Fruit fly (Drosophila melanogaster): ENCODE data around the gene Rsf1.

Gene Rsf1

DNA sequence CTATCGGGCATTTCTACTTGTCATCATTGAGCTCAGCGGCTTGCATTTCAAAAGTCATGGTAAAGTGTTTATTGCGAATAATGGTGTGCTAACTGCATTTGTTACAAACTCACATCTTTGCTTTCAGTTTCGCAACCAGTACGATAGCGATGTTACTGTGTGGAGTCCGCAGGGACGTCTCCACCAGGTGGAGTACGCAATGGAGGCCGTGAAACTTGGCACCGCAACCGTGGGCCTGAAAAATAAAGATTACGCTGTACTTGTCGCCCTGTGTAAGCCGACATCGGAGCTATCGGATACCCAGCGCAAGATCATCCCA is 42.0 kb downstream of the Rsf1 start (continued):
- peak; percentile 5 for TF ChIP-seq nom (GFP tag; optimal IDR thresholded peaks at IDR 0.05)
- TF ChIP-seq her (GFP tag; optimal IDR thresholded peaks at IDR 0.05): no peak
- TF ChIP-seq CG8944 (GFP tag; optimal IDR thresholded peaks at IDR 0.05): no peak
- TF ChIP-seq CG10267 (tag; optimal IDR thresholded peaks at IDR 0.05): no peak
- no peak for TF ChIP-seq CG3726 (GFP tag; IDR thresholded peaks at IDR 0.05)
- peak; percentile 71 for TF ChIP-seq MBD-R2 (GFP tag; IDR thresholded peaks at IDR 0.05)
- no peak for TF ChIP-seq CG10959 (GFP tag; IDR thresholded peaks at IDR 0.05)
- TF ChIP-seq CG10147 (GFP tag; optimal IDR thresholded peaks at IDR 0.05): no peak
- no peak for TF ChIP-seq CG18262 (tag; optimal IDR thresholded peaks at IDR 0.05)
- no peak for TF ChIP-seq CG4424 (GFP tag; optimal IDR thresholded peaks at IDR 0.05)
- 0 out of 2 replicates have a peak, but pooled peaks have one; percentile 3 for TF ChIP-seq sna (GFP tag; IDR thresholded peaks at IDR 0.05; ENCODE audit: partially characterized antibody)
- no peak for TF ChIP-seq Lpt (GFP tag; optimal IDR thresholded peaks at IDR 0.05)
- TF ChIP-seq fu2 (GFP tag; optimal IDR thresholded peaks at IDR 0.05): no peak
- TF ChIP-seq CG17568 (GFP tag; optimal IDR thresholded peaks at IDR 0.05): no peak
- TF ChIP-seq ab (GFP tag; optimal IDR thresholded peaks at IDR 0.05): no peak
- TF ChIP-seq H2.0 (GFP tag; IDR thresholded peaks at IDR 0.05): no peak
- no peak; the same call in 1 of the 2 replicates for TF ChIP-seq ato (GFP tag; IDR thresholded peaks at IDR 0.05; ENCODE audit: partially characterized antibody)
- no peak for TF ChIP-seq Rx (GFP tag; IDR thresholded peaks at IDR 0.05)
- no peak for TF ChIP-seq Jarid2 (GFP tag; optimal IDR thresholded peaks at IDR 0.05)
- TF ChIP-seq lab (GFP tag; optimal IDR thresholded peaks at IDR 0.05): no peak
- no peak for TF ChIP-seq CG15073 (GFP tag; optimal IDR thresholded peaks at IDR 0.05)
- TF ChIP-seq Dek (tag; optimal IDR thresholded peaks at IDR 0.05): no peak
- no peak for TF ChIP-seq hkb (optimal IDR thresholded peaks at IDR 0.05)
- TF ChIP-seq hkb (GFP tag; IDR thresholded peaks at IDR 0.05): no peak
- no peak for TF ChIP-seq Med (GFP tag)
- no peak for TF ChIP-seq gsb (GFP tag; IDR thresholded peaks at IDR 0.05)
- no peak for TF ChIP-seq eve (GFP tag; optimal IDR thresholded peaks at IDR 0.05)
- no peak for TF ChIP-seq Nf-YB (GFP tag; optimal IDR thresholded peaks at IDR 0.05)
- no peak for TF ChIP-seq CG10321 (GFP tag; IDR thresholded peaks at IDR 0.05)
- TF ChIP-seq Atf-2 (GFP tag; optimal IDR thresholded peaks at IDR 0.05): no peak
- TF ChIP-seq hb (GFP tag; IDR thresholded peaks at IDR 0.05; ENCODE audit: partially characterized antibody): peak; percentile 6; the same call in 2 of the 3 replicates
- no peak for TF ChIP-seq Taf1 (GFP tag; IDR thresholded peaks at IDR 0.05)
- TF ChIP-seq Eip74EF (GFP tag; optimal IDR thresholded peaks at IDR 0.05): no peak
- TF ChIP-seq HLH54F (GFP tag; optimal IDR thresholded peaks at IDR 0.05): no peak
- TF ChIP-seq Ada2b (GFP tag; IDR thresholded peaks at IDR 0.05): no peak
- no peak for TF ChIP-seq CG12942 (GFP tag; optimal IDR thresholded peaks at IDR 0.05)
- TF ChIP-seq CG5953 (GFP tag; IDR thresholded peaks at IDR 0.05): no peak
- TF ChIP-seq Drgx (GFP tag; IDR thresholded peaks at IDR 0.05): no peak
- TF ChIP-seq jing (GFP tag; optimal IDR thresholded peaks at IDR 0.05): no peak
- TF ChIP-seq NC2β (GFP tag; optimal IDR thresholded peaks at IDR 0.05): no peak
- TF ChIP-seq tgo (GFP tag; IDR thresholded peaks at IDR 0.05): no peak
- no peak for TF ChIP-seq Ravus (GFP tag; IDR thresholded peaks at IDR 0.05)
- no peak for TF ChIP-seq ci (GFP tag; IDR thresholded peaks at IDR 0.05)
- TF ChIP-seq Elba2 (GFP tag; optimal IDR thresholded peaks at IDR 0.05): no peak
- no peak for TF ChIP-seq CG6854 (GFP tag; optimal IDR thresholded peaks at IDR 0.05)
- no peak for TF ChIP-seq Ets97D (GFP tag; optimal IDR thresholded peaks at IDR 0.05)
- TF ChIP-seq tll (GFP tag; optimal IDR thresholded peaks at IDR 0.05): no peak
- peak; percentile 25; the same call in 1 of the 2 replicates for TF ChIP-seq E2f2 (GFP tag; IDR thresholded peaks at IDR 0.05)
- no peak for TF ChIP-seq sens (GFP tag)
- TF ChIP-seq CG2129 (GFP tag; IDR thresholded peaks at IDR 0.05; ENCODE audit: partially characterized antibody): peak; percentile 15; the same call in 1 of the 2 replicates
- no peak for TF ChIP-seq CG8478 (optimal IDR thresholded peaks at IDR 0.05)
- no peak for TF ChIP-seq salm (tag; optimal IDR thresholded peaks at IDR 0.05)
- TF ChIP-seq CG5180 (GFP tag; optimal IDR thresholded peaks at IDR 0.05): no peak

Measured in whole organism, embryonic.